Fruit fly (Drosophila melanogaster): Measurements from ENCODE around the gene CG7142.
A peak's percentile ranks its signal among the peaks of the same experiment; 100 is the strongest.

Gene CG7142

DNA sequence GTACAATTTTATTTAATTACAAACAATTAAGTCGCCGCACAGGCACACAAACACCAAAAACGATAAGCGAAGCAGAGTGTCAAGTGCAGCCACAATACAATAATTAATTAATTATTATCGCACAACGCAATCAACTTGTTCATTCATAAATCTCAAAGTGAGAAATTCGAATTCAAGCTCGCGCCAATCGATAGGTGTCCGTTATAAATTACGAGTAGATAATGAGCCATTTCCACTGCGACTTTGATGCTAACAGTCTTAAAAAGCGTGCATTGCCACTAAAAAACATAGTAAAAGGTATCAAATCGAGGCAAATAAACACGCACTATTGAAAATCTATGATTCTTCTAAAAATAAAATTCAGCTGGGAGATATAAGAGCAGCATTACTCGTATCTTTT lies 49.1 kb downstream of the CG7142 start:
- no peak for TF ChIP-seq Pif1B (GFP tag; optimal IDR thresholded peaks at IDR 0.05)
- TF ChIP-seq CG4496 (GFP tag; IDR thresholded peaks at IDR 0.05) = no peak
- TF ChIP-seq D1 (tag; optimal IDR thresholded peaks at IDR 0.05) = no peak
- TF ChIP-seq CG12605 (GFP tag; IDR thresholded peaks at IDR 0.05) = no peak
- no peak for TF ChIP-seq rn (GFP tag; IDR thresholded peaks at IDR 0.05)
- no peak for TF ChIP-seq CG34367 (tag; optimal IDR thresholded peaks at IDR 0.05)
- no peak for TF ChIP-seq CG17806 (tag; optimal IDR thresholded peaks at IDR 0.05)
- no peak for TF ChIP-seq fd96Ca (GFP tag; IDR thresholded peaks at IDR 0.05)
- no peak for TF ChIP-seq Pif1A (GFP tag; optimal IDR thresholded peaks at IDR 0.05)
- no peak for TF ChIP-seq CG32121 (GFP tag; IDR thresholded peaks at IDR 0.05)
- TF ChIP-seq CG8301 (tag; optimal IDR thresholded peaks at IDR 0.05) = no peak
- TF ChIP-seq gl (tag; optimal IDR thresholded peaks at IDR 0.05) = no peak
- no peak for TF ChIP-seq CG9948 (tag; optimal IDR thresholded peaks at IDR 0.05)
- TF ChIP-seq CG14655 (GFP tag; optimal IDR thresholded peaks at IDR 0.05) = no peak
- no peak for TF ChIP-seq CG15710 (tag; optimal IDR thresholded peaks at IDR 0.05)
- no peak for TF ChIP-seq EcR (GFP tag; optimal IDR thresholded peaks at IDR 0.05)
- TF ChIP-seq CG10348 (GFP tag; IDR thresholded peaks at IDR 0.05) = no peak
- no peak for TF ChIP-seq CG8159 (tag; optimal IDR thresholded peaks at IDR 0.05)

DNA sequence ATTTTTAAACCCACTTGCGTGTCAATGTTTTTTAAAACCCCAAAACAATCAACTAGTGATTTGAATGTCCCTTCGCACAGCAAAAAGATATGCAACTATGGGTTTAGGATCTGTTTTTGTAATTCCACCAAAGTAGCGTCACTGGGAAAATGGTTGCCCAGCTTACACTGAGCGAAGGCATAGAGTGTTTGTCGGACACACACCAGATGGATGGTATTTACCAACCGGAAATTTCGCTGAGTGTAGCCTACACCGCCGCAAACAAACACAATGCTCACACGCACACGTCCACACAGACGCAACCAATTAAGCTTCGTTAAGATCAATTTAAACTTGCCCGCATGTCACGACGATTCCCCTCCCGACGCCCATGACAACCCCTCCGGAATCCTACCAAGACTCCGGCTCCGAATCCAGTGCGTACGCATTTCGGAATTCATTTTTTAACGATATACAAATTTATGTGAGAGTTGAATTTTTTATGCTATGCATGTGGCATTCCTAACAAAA lies 50.6 kb downstream of the CG7142 start:
- TF ChIP-seq Ets98B (GFP tag; IDR thresholded peaks at IDR 0.05) = peak; percentile 29; the same call in 1 of the 2 replicates
- TF ChIP-seq Snoo (tag; optimal IDR thresholded peaks at IDR 0.05) = no peak
